Fruit fly (Drosophila melanogaster) whole organism, embryonic: ENCODE data around the gene CG9926.

Experiments
- Awh ChIP-seq: fragments of 200-800 bp; sonication (Bioruptor generic); IDR thresholded peaks from 2 replicates; pipeline ENCODE4, ENCODE4 v1.3.6; 2022; ENCODE audit warnings: missing biosample characterization, missing genetic modification characterization
- CG11456 ChIP-seq: fragments of 200-800 bp; sonication (Bioruptor generic); IDR thresholded peaks from 3 replicates; pipeline ENCODE4 v1.3.6; 2022; ENCODE audit warnings: missing biosample characterization, missing genetic modification characterization
- CG12299 ChIP-seq: fragments of 200-800 bp; sonication (Bioruptor generic); optimal IDR thresholded peaks from 2 replicates; lab custom pipeline; 2018; ENCODE audit warnings: missing biosample characterization, mild to moderate bottlenecking, missing genetic modification characterization
- CG14667 ChIP-seq: fragments of 200-800 bp; sonication (Bioruptor generic); IDR thresholded peaks from 2 replicates; pipeline ENCODE4 v1.3.6; 2022; ENCODE audit warnings: missing biosample characterization, missing genetic modification characterization
- CG18262 ChIP-seq: fragments of 200-800 bp; optimal IDR thresholded peaks from 3 replicates; lab custom pipeline; 2019; ENCODE audit warnings: missing biosample characterization, mild to moderate bottlenecking, missing genetic modification characterization, moderate library complexity
- CG1832 ChIP-seq: fragments of 200-800 bp; sonication (Bioruptor generic); optimal IDR thresholded peaks from 2 replicates; lab custom pipeline; 2017; ENCODE audit warnings: missing biosample characterization, mild to moderate bottlenecking, missing genetic modification characterization, inconsistent platforms
- CG3281 ChIP-seq: fragments of 200-800 bp; sonication (Bioruptor generic); optimal IDR thresholded peaks from 3 replicates; lab custom pipeline; 2017; ENCODE audit warnings: missing biosample characterization, mild to moderate bottlenecking, missing genetic modification characterization
- CG5245 ChIP-seq: fragments of 200-800 bp; sonication (Bioruptor generic); optimal IDR thresholded peaks from 3 replicates; lab custom pipeline; 2016; ENCODE audit warnings: missing biosample characterization, missing genetic modification characterization
- D ChIP-seq, 2 experiments: fragments of 200-800 bp in 1 of 2; fragments of >200 bp in 1 of 2; sonication (Bioruptor generic) in 1 of 2; optimal IDR thresholded peaks; 2 replicates in 1 of 2; 3 replicates in 1 of 2; lab custom pipeline; 2017; ENCODE audit warnings: mild to moderate bottlenecking in 1 of 2, missing biosample characterization in 1 of 2, missing genetic modification characterization in 1 of 2, missing genetic modification reagents in 1 of 2
- Hmx ChIP-seq: fragments of 200-800 bp; sonication (Bioruptor generic); optimal IDR thresholded peaks from 2 replicates; lab custom pipeline; 2016; ENCODE audit warnings: missing biosample characterization, missing genetic modification characterization
- Xbp1 ChIP-seq: fragments of 200-800 bp; sonication (Bioruptor generic); optimal IDR thresholded peaks from 3 replicates; lab custom pipeline; 2016; ENCODE audit warnings: missing biosample characterization, mild to moderate bottlenecking, missing genetic modification characterization
- bigmax ChIP-seq: fragments of 200-800 bp; sonication (Bioruptor generic); optimal IDR thresholded peaks from 2 replicates; lab custom pipeline; 2018; ENCODE audit warnings: missing biosample characterization, mild to moderate bottlenecking, missing genetic modification characterization
- cad ChIP-seq: fragments of >200 bp; optimal IDR thresholded peaks from 2 replicates; lab custom pipeline; 2017; ENCODE audit warnings: missing biosample characterization, missing genetic modification characterization
- emc ChIP-seq: fragments of 200-800 bp; sonication (Bioruptor generic); optimal IDR thresholded peaks from 2 replicates; lab custom pipeline; 2016; ENCODE audit warnings: missing biosample characterization, missing genetic modification characterization
- grau ChIP-seq: fragments of 200-800 bp; optimal IDR thresholded peaks from 3 replicates; lab custom pipeline; 2019; ENCODE audit warnings: missing biosample characterization, mild to moderate bottlenecking, missing genetic modification characterization, moderate library complexity
- gt ChIP-seq: fragments of 200-800 bp; sonication (Bioruptor generic); IDR thresholded peaks from 2 replicates; pipeline ENCODE4 v1.3.6; 2022; ENCODE audit warnings: missing biosample characterization, missing genetic modification characterization
- seq ChIP-seq: fragments of 200-800 bp; sonication (Bioruptor generic); IDR thresholded peaks from 2 replicates; pipeline ENCODE4 v1.3.6; 2022; ENCODE audit warnings: missing biosample characterization, missing genetic modification characterization
- shn ChIP-seq: fragments of 200-800 bp; sonication (Bioruptor generic); optimal IDR thresholded peaks from 3 replicates; lab custom pipeline; 2016; ENCODE audit warnings: missing biosample characterization, missing genetic modification characterization
- yki ChIP-seq: fragments of >200 bp; optimal IDR thresholded peaks from 3 replicates; lab custom pipeline; 2018
- zen ChIP-seq: fragments of 200-800 bp; sonication (Bioruptor generic); optimal IDR thresholded peaks from 3 replicates; lab custom pipeline; 2018; ENCODE audit warnings: missing biosample characterization, mild to moderate bottlenecking, missing genetic modification characterization, moderate library complexity

Gene CG9926

dm6 chr3R:13899727-13900209 lies 51.2 kb downstream of the CG9926 start (continued):
- TF ChIP-seq zen (tag; lab: Kevin White, UChicago), result peak; percentile 94
- peak; percentile 39 for TF ChIP-seq cad (GFP tag; lab: Kevin White, UChicago)
- TF ChIP-seq Xbp1 (GFP tag; lab: Kevin White, UChicago), result no peak
- no peak for TF ChIP-seq Awh (GFP tag; lab: Robert Waterston, UW)
- TF ChIP-seq CG12299, result no peak
- no peak for TF ChIP-seq emc (GFP tag; lab: Kevin White, UChicago)
- TF ChIP-seq CG14667 (GFP tag; lab: Robert Waterston, UW), result no peak
- TF ChIP-seq CG3281 (GFP tag; lab: Kevin White, UChicago), result no peak
- no peak for TF ChIP-seq CG18262 (tag; lab: Kevin White, UChicago)
- no peak for TF ChIP-seq bigmax (GFP tag; lab: Kevin White, UChicago)
- no peak for TF ChIP-seq Hmx (GFP tag; lab: Kevin White, UChicago)
- TF ChIP-seq yki (lab: Kevin White, UChicago), result no peak
- no peak for TF ChIP-seq seq (GFP tag; lab: Robert Waterston, UW)
- TF ChIP-seq D (optimal IDR thresholded peaks at IDR 0.05; lab: Kevin White, UChicago), result peak; percentile 97
- TF ChIP-seq D (GFP tag; optimal IDR thresholded peaks at IDR 0.05; lab: Kevin White, UChicago), result no peak
- TF ChIP-seq CG11456, result 0 out of 3 replicates have a peak, but pooled peaks have one; percentile 12
- no peak for TF ChIP-seq gt (GFP tag; lab: Robert Waterston, UW)
- TF ChIP-seq CG1832 (GFP tag; lab: Kevin White, UChicago), result no peak
- no peak for TF ChIP-seq shn (GFP tag; lab: Kevin White, UChicago)
- no peak for TF ChIP-seq grau (tag; lab: Kevin White, UChicago)
- no peak for TF ChIP-seq CG5245 (GFP tag; lab: Kevin White, UChicago)
